Fruit fly (Drosophila melanogaster) whole organism, pupa: ENCODE measurements around the gene CG17163.

Source experiments
- CG10348 ChIP-seq: fragments of 200-800 bp; sonication (Bioruptor generic); IDR thresholded peaks from 2 replicates; pipeline ENCODE4 v1.3.6; 2022; ENCODE audit warnings: missing biosample characterization, missing genetic modification characterization
- CG12605 ChIP-seq: fragments of 200-800 bp; sonication (Bioruptor generic); IDR thresholded peaks from 2 replicates; pipeline ENCODE4 v1.3.6; 2022; ENCODE audit warnings: missing biosample characterization, missing genetic modification characterization
- CG13204 ChIP-seq: fragments of 200-800 bp; sonication (Bioruptor generic); optimal IDR thresholded peaks from 2 replicates; lab custom pipeline; 2018; ENCODE audit warnings: missing biosample characterization, mild to moderate bottlenecking, missing genetic modification characterization, moderate library complexity
- CG14655 ChIP-seq: fragments of 200-800 bp; sonication (Bioruptor generic); optimal IDR thresholded peaks from 3 replicates; lab custom pipeline; 2017; ENCODE audit warnings: mild to moderate bottlenecking, missing biosample characterization, missing genetic modification reagents, missing genetic modification characterization
- CG15710 ChIP-seq: fragments of 200-800 bp; sonication (Bioruptor generic); optimal IDR thresholded peaks from 2 replicates; lab custom pipeline; 2018; ENCODE audit warnings: missing biosample characterization, mild to moderate bottlenecking, missing genetic modification characterization, moderate library complexity
- CG17806 ChIP-seq: fragments of 200-800 bp; sonication (Bioruptor generic); optimal IDR thresholded peaks from 2 replicates; lab custom pipeline; 2018; ENCODE audit warnings: missing biosample characterization, mild to moderate bottlenecking, missing genetic modification characterization, moderate library complexity
- CG32121 ChIP-seq: fragments of 200-800 bp; sonication (Bioruptor generic); IDR thresholded peaks from 2 replicates; pipeline ENCODE4 v1.3.6; 2022; ENCODE audit warnings: missing biosample characterization, missing genetic modification characterization
- CG34367 ChIP-seq: fragments of 200-800 bp; sonication (Bioruptor generic); optimal IDR thresholded peaks from 2 replicates; lab custom pipeline; 2018; ENCODE audit warnings: missing biosample characterization, mild to moderate bottlenecking, missing genetic modification characterization
- CG4496 ChIP-seq: fragments of 200-800 bp; sonication (Bioruptor generic); IDR thresholded peaks from 3 replicates; pipeline ENCODE4 v1.3.6; 2022; ENCODE audit warnings: missing biosample characterization, missing genetic modification characterization
- CG8159 ChIP-seq: fragments of 200-800 bp; sonication (Bioruptor generic); optimal IDR thresholded peaks from 3 replicates; lab custom pipeline; 2018; ENCODE audit warnings: missing biosample characterization, mild to moderate bottlenecking, missing genetic modification characterization, moderate library complexity
- CG8301 ChIP-seq: fragments of 200-800 bp; sonication (Bioruptor generic); optimal IDR thresholded peaks from 2 replicates; lab custom pipeline; 2018; ENCODE audit warnings: missing biosample characterization, mild to moderate bottlenecking, missing genetic modification characterization
- CG9948 ChIP-seq: fragments of 200-800 bp; sonication (Bioruptor generic); optimal IDR thresholded peaks from 2 replicates; lab custom pipeline; 2018; ENCODE audit warnings: missing biosample characterization, mild to moderate bottlenecking, missing genetic modification characterization, moderate library complexity
- D1 ChIP-seq: fragments of 200-800 bp; sonication (Bioruptor generic); optimal IDR thresholded peaks from 2 replicates; lab custom pipeline; 2018; ENCODE audit warnings: missing biosample characterization, mild to moderate bottlenecking, missing genetic modification characterization, moderate library complexity
- EcR ChIP-seq: fragments of 200-800 bp; sonication (Bioruptor generic); optimal IDR thresholded peaks from 3 replicates; lab custom pipeline; 2019; ENCODE audit warnings: missing biosample characterization, missing genetic modification characterization, mild to moderate bottlenecking, moderate library complexity, missing genetic modification reagents
- Ets98B ChIP-seq: fragments of 200-800 bp; sonication (Bioruptor generic); IDR thresholded peaks from 2 replicates; pipeline ENCODE4 v1.3.6; 2022; ENCODE audit warnings: missing biosample characterization, missing genetic modification characterization
- Pif1A ChIP-seq: fragments of 200-800 bp; sonication (Bioruptor generic); optimal IDR thresholded peaks from 3 replicates; lab custom pipeline; 2016; ENCODE audit warnings: missing biosample characterization, missing genetic modification characterization
- Pif1B ChIP-seq: fragments of 200-800 bp; sonication (Bioruptor generic); optimal IDR thresholded peaks from 3 replicates; lab custom pipeline; 2016; ENCODE audit warnings: missing biosample characterization, missing genetic modification characterization
- Snoo ChIP-seq: fragments of 200-800 bp; sonication (Bioruptor generic); optimal IDR thresholded peaks from 3 replicates; lab custom pipeline; 2017; ENCODE audit warnings: missing biosample characterization, mild to moderate bottlenecking, missing genetic modification characterization, inconsistent platforms
- fd96Ca ChIP-seq: fragments of 200-800 bp; sonication (Bioruptor generic); IDR thresholded peaks from 3 replicates; pipeline ENCODE4 v1.3.6; 2022; ENCODE audit warnings: missing biosample characterization, missing genetic modification characterization
- gl ChIP-seq: fragments of 200-800 bp; sonication (Bioruptor generic); optimal IDR thresholded peaks from 2 replicates; lab custom pipeline; 2018; ENCODE audit warnings: missing biosample characterization, mild to moderate bottlenecking, missing genetic modification characterization
- rn ChIP-seq: fragments of 200-800 bp; sonication (Bioruptor generic); IDR thresholded peaks from 2 replicates; pipeline ENCODE4 v1.3.6; 2022; ENCODE audit warnings: missing biosample characterization, missing genetic modification characterization

CG17163 gene

DNA sequence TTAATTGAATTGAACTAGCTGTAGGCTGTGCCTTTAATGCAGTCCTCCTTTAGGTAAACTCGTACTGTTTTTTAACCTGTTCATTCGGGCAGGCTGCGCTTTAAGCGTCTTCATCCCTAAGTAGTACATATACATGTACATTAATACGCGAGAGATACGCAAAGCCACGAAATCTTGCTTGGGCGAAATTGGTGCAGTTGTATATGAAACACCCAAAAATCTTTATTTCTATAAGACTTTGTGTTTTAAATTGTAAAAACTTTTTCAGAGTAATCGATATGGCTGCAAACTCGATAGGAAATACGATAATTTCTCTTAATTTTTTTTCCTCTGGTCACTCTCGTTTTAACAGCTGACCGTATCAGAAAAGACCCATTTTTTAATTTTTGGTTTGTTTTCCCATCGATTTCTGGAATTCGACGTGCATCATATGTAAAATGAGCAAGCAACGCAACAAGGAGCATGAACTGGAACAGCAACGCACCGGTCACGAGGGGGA, at the start of gene CG17163, which contains the start of gene CG17168:
CG17163 (minus strand) TSS at position 303 of the 499 bp plus-strand sequence.
CG17168 (plus strand) TSS at position 332 of the 499 bp plus-strand sequence.
- TF ChIP-seq Pif1A (no peak), EcR (no peak), CG14655 (GFP tag; lab: Kevin White, UChicago) (no peak), CG10348 (GFP tag; lab: Robert Waterston, UW) (no peak), CG8159 (tag; lab: Kevin White, UChicago) (no peak), CG9948 (tag; lab: Kevin White, UChicago) (no peak), rn (no peak), CG4496 (GFP tag; lab: Robert Waterston, UW) (no peak), CG34367 (tag; lab: Kevin White, UChicago) (no peak)

dm6 chrX:23105692-23106091, 23.2 kb upstream of the CG17163 start, which contains the start of gene ATbp:
Gene ATbp (plus strand): TSS chrX:23106003.
- TF ChIP-seq CG9948 (tag; lab: Kevin White, UChicago) (no peak), Snoo (no peak), CG12605 (GFP tag; lab: Robert Waterston, UW) (no peak), CG10348 (GFP tag; lab: Robert Waterston, UW) (no peak), CG14655 (GFP tag; lab: Kevin White, UChicago) (no peak)
- TF ChIP-seq, all 21 proteins: peak for 0

DNA sequence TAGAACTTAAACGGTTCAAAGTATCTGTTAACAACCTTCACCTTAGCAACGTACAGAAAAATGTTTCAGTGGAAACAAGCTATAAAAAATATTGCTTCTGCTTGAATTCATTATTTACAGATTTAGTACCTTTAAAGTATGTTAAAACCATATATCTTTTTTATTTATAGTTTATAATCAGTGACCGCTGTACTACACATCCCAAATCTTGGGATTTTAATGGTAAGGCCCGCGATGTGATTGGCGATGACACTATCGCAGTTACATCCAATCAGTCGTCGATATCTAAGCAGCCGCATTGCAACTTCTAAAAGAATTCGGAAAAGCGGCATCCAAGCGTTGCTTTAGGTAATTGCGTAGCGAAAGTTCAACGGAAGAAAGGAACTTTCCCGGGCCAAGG, 14.7 kb upstream of the CG17163 start:
- TF ChIP-seq CG8301 (tag; lab: Kevin White, UChicago) (no peak), Pif1A (no peak)

DNA sequence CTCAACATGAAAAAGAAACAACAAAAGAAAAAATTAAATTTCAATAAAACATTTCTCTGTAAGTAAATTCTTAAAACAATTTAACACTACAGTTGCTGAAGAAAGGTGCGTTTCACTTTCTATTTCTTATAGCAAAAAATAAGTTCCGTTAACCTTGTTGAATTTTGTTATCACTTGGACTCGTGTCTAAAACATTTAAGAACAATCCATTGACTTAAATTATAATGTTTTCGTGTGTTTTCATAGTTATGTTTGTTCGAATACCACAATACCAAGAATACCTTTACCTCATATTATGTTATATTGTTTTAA, 14.3 kb upstream of the CG17163 start:
- no peak for TF ChIP-seq gl (tag; lab: Kevin White, UChicago)
- TF ChIP-seq CG4496 (GFP tag; lab: Robert Waterston, UW), result no peak
- TF ChIP-seq rn, result no peak
- no peak for TF ChIP-seq Ets98B (GFP tag; lab: Robert Waterston, UW)
- TF ChIP-seq Snoo, result no peak
- TF ChIP-seq CG15710, result peak; percentile 12

DNA sequence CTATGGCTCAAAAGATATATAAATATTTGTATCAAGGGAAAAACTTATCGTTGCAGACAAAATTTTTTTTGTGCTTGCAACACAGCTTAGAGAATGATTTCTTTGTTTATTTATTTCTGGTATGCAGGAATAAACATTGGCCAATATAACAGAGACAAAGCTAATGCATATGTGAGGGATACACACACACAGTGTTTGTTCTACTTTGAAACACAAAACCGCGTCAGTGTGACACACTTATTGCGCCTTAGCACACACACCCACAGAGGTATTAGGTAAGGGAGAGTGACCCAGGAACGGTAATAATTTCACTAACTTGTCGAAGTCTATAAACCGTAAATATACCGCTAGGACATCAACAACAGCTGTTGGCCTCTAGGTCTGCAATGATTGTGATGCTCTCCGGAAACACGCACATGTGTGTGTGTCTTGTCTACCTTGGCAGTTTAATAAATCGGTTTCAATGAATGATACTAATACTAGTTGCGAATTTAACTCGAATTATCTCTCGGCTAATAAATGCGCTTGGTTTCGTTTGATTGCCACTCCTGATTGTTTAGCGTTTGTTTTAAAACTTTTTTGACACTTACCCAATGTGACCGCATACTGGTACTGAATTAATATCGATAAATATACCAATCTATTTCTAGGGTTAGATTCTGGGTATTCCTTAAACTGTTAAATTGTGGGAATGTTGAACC, 13.8 kb upstream of the CG17163 start, which contains the start of gene CG17162:
CG17162 (minus strand) TSS at position 619 of the 701 bp plus-strand sequence.
- no peak for TF ChIP-seq fd96Ca (GFP tag; lab: Robert Waterston, UW)
- TF ChIP-seq Pif1B (GFP tag; lab: Kevin White, UChicago), result no peak
- no peak for TF ChIP-seq CG15710
- TF ChIP-seq CG13204, result no peak
- no peak for TF ChIP-seq CG10348 (GFP tag; lab: Robert Waterston, UW)
- no peak for TF ChIP-seq Snoo
- no peak for TF ChIP-seq gl (tag; lab: Kevin White, UChicago)
- TF ChIP-seq CG32121 (GFP tag; lab: Robert Waterston, UW), result no peak
- TF ChIP-seq rn, result no peak
- no peak for TF ChIP-seq CG9948 (tag; lab: Kevin White, UChicago)
- no peak for TF ChIP-seq CG8301 (tag; lab: Kevin White, UChicago)
- no peak for TF ChIP-seq CG14655 (GFP tag; lab: Kevin White, UChicago)
- no peak for TF ChIP-seq CG8159 (tag; lab: Kevin White, UChicago)
- TF ChIP-seq CG4496 (GFP tag; lab: Robert Waterston, UW), result no peak
- TF ChIP-seq EcR, result no peak
- no peak for TF ChIP-seq Ets98B (GFP tag; lab: Robert Waterston, UW)
- TF ChIP-seq CG34367 (tag; lab: Kevin White, UChicago), result no peak

DNA sequence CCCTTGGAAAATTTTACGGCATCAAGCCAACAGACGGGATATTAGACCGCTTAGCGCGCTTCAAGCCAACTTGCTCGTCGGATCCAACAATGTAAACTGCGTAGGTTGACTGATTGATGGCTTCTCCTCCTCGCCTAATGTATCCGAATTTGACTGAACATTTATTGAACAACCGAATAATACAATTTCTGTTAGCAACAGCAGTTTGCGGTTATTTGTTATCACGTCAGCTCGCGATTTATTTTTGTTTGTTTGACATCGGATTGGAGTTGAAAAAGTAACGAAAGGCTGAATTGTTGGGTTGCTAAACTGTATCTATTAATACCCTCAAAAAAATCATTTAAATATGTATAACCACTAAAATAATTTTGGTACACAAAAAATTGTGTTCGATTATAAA, 10.0 kb upstream of the CG17163 start, which contains the start of gene CG17159:
CG17159 (minus strand) TSS at position 101 of the 400 bp plus-strand sequence.
- TF ChIP-seq CG14655 (GFP tag; lab: Kevin White, UChicago) (no peak), rn (no peak), CG17806 (tag; lab: Kevin White, UChicago) (no peak), D1 (tag; lab: Kevin White, UChicago) (no peak), CG12605 (GFP tag; lab: Robert Waterston, UW) (no peak), Pif1A (no peak), Pif1B (GFP tag; lab: Kevin White, UChicago) (no peak), CG8159 (tag; lab: Kevin White, UChicago) (no peak), fd96Ca (GFP tag; lab: Robert Waterston, UW) (no peak), Ets98B (GFP tag; lab: Robert Waterston, UW) (no peak), CG34367 (tag; lab: Kevin White, UChicago) (no peak), CG4496 (GFP tag; lab: Robert Waterston, UW) (no peak), gl (tag; lab: Kevin White, UChicago) (no peak), CG32121 (GFP tag; lab: Robert Waterston, UW) (no peak), CG15710 (no peak), Snoo (no peak), CG8301 (tag; lab: Kevin White, UChicago) (no peak)

DNA sequence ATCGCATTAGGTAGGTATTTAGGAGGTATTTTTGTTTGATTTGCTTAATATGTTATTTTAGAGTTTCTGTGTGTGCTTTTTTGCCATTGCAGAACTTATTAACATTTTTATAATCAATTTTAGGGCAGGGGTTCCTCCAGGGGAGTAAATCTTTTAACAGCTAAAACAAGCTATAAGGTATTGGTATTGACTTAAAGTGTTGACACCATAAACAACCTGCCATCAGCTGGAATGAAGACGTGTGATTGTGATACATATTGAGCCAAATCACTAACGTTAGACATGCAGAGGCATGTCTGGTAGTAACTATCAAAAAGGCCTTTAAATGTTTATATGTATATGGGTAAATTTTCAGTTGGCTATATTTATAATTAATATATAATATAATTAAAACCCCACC, 9.3 kb upstream of the CG17163 start:
- TF ChIP-seq D1 (tag; lab: Kevin White, UChicago) (no peak), Ets98B (GFP tag; lab: Robert Waterston, UW) (no peak), rn (no peak), CG34367 (tag; lab: Kevin White, UChicago) (no peak), fd96Ca (GFP tag; lab: Robert Waterston, UW) (no peak), CG32121 (GFP tag; lab: Robert Waterston, UW) (no peak), CG15710 (no peak), gl (tag; lab: Kevin White, UChicago) (no peak), CG17806 (tag; lab: Kevin White, UChicago) (no peak), CG10348 (GFP tag; lab: Robert Waterston, UW) (no peak), Snoo (no peak), CG8301 (tag; lab: Kevin White, UChicago) (no peak), CG12605 (GFP tag; lab: Robert Waterston, UW) (no peak), EcR (no peak), Pif1A (no peak), Pif1B (GFP tag; lab: Kevin White, UChicago) (no peak), CG9948 (tag; lab: Kevin White, UChicago) (no peak)
- TF ChIP-seq, all 21 proteins: peak for 0
